Worm (Caenorhabditis elegans): ENCODE measurements around the gene cyp-35A1.

Gene cyp-35A1

ce11 chrV:7361673-7362072 lies at the start of gene cyp-35A1:
cyp-35A1 (minus strand) TSS chrV:7361773.
- TF ChIP-seq unc-62 (GFP tag; optimal IDR thresholded peaks at IDR 0.05) = no peak

- no peak for TF ChIP-seq unc-62 (GFP tag; optimal IDR thresholded peaks at IDR 0.05)
Measured at ce11 chrV:7409599-7409998, 48.0 kb upstream of the cyp-35A1 start, which contains the start of gene R13D7.2. R13D7.2 (plus strand) TSS chrV:7409899.

ce11 chrV:7408520-7408919 lies 46.9 kb upstream of the cyp-35A1 start, which contains the start of gene srt-6:
srt-6 (minus strand) TSS chrV:7408814.
- TF ChIP-seq unc-62 (GFP tag; optimal IDR thresholded peaks at IDR 0.05) = no peak

- TF ChIP-seq unc-62 (GFP tag; optimal IDR thresholded peaks at IDR 0.05) = no peak
Measured at ce11 chrV:7403501-7403900, 41.9 kb upstream of the cyp-35A1 start.

DNA sequence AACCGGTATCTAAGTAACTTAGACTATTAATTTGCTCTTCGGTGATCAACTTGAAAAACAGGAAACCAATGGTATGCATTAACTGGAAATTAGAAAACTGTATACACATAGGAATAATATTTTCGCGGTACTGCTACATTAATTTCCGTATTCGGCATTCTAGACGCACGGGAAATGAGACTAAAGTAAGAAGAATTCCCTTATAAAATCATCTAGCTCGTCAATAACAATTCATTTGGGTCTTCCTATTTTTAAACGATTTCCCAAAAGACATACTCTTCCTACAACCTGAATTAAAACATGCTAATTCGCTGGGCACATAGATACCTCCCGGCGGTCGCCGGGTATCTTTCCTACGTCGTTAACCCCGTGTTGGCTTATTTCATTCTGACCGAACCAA lies 40.8 kb upstream of the cyp-35A1 start, which contains the start of gene srj-13:
Gene srj-13 (plus strand): TSS at position 301 of the 400 bp plus-strand sequence.
- TF ChIP-seq unc-62 (GFP tag; optimal IDR thresholded peaks at IDR 0.05) = no peak

- TF ChIP-seq unc-62 (GFP tag; optimal IDR thresholded peaks at IDR 0.05) = no peak
Measured at ce11 chrV:7400588-7400987, 39.0 kb upstream of the cyp-35A1 start, which contains the start of gene srx-60. srx-60 (plus strand) TSS chrV:7400888.

- no peak for TF ChIP-seq unc-62 (GFP tag; optimal IDR thresholded peaks at IDR 0.05)
Measured at ce11 chrV:7400095-7400494, 38.5 kb upstream of the cyp-35A1 start, which contains the start of gene cnc-9. cnc-9 (minus strand) TSS chrV:7400195.

DNA sequence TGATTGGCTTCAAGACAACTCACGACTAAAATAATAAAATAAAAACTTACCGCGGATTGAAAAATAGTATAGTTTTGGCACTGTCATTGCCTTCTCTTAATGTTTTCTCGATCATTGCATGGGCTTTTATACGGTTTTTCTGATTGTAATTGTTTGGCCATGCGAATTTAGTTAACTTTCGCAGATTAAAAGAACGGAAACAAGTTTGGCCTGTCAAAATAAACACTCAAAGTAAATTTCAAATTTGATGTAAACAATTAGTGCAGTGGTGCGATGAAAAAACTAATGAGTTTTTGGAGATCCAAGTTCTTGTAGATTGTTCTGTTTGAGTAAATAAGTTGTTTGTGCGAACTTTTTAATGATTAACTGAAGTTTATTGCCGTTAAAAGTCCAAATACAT lies 37.6 kb upstream of the cyp-35A1 start, which contains the start of gene gst-41:
Gene gst-41 (minus strand): TSS at position 101 of the 400 bp plus-strand sequence.
- TF ChIP-seq unc-62 (GFP tag; optimal IDR thresholded peaks at IDR 0.05) = no peak

ce11 chrV:7395359-7395758 lies 33.8 kb upstream of the cyp-35A1 start, which contains the start of gene srx-9:
srx-9 (minus strand) TSS chrV:7395459.
- no peak for TF ChIP-seq unc-62 (GFP tag; optimal IDR thresholded peaks at IDR 0.05)

ce11 chrV:7391933-7392332 lies 30.4 kb upstream of the cyp-35A1 start, which contains the start of gene fbxa-105:
fbxa-105 (minus strand) TSS chrV:7392029.
- TF ChIP-seq unc-62 (GFP tag; optimal IDR thresholded peaks at IDR 0.05) = no peak

DNA sequence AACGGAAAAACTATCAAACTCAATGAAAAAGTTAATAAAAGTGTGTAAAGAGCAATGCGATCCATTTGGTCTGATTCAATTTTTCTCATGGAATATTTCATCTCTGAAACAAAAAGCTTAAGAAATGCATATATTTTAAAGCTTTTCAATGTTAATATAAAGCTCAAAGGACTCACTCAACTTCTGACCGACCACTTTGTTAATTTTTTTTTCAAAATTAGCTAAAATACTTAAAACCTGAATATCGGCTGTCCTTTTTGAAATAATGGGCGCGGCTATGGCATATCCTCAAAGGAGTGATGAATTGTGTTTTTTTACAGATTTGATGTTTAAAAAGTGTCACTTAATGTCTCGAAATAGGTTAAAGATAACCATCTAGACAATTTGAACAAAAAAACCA lies 28.2 kb upstream of the cyp-35A1 start, which contains the start of gene C02H6.1:
Gene C02H6.1 (minus strand): TSS at position 101 of the 400 bp plus-strand sequence.
- no peak for TF ChIP-seq unc-62 (GFP tag; optimal IDR thresholded peaks at IDR 0.05)

DNA sequence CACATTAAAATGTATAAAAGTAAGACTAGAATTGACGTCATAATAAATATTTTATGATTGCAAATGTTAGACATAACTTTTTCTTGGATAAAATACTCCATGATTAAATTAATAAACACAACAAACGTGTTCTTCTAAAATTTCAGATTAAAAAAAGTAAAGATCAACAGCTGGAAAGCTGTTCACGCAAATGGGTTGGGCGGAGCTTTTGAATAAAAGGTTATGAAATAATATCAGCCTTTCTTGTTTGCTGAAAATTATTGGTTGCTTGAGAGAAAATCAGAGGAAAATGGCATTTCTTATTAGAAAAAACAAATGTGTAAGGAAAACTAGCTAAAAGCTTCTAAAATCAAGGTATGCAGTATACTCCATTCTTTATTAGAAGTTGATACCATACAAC lies 26.2 kb upstream of the cyp-35A1 start, which contains the start of gene C02H6.3:
Gene C02H6.3 (minus strand): TSS at position 101 of the 400 bp plus-strand sequence.
- no peak for TF ChIP-seq unc-62 (GFP tag; optimal IDR thresholded peaks at IDR 0.05)

- no peak for TF ChIP-seq unc-62 (GFP tag; optimal IDR thresholded peaks at IDR 0.05)
Measured at ce11 chrV:7386052-7386573, 24.5 kb upstream of the cyp-35A1 start, which contains the start of gene srp-6. srp-6 (minus strand) TSS chrV:7386102.

DNA sequence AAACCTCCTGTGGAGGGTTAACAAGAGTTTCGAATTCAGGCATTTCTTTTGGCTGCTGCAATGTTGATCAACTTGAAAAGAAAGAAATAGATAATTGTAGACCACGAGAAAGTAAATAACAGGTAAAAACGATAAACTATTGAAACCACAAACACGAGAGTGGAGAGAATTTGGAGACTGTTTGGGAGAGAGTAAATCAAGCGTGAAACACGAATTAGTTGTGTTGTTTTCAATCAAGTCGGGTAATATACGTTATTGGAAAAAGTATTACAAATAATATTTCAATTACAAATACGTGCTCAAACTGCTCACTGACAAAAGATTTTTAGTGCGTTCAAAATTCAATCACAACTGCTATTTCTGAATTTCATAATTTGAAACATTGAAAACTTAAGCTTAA lies 19.4 kb upstream of the cyp-35A1 start, which contains the start of gene C03G6.17:
Gene C03G6.17 (minus strand): TSS at position 101 of the 400 bp plus-strand sequence.
- no peak for TF ChIP-seq unc-62 (GFP tag; optimal IDR thresholded peaks at IDR 0.05)

ce11 chrV:7379384-7379783 lies 17.8 kb upstream of the cyp-35A1 start, which contains the start of gene srsx-24:
srsx-24 (minus strand) TSS chrV:7379484.
- no peak for TF ChIP-seq unc-62 (GFP tag; optimal IDR thresholded peaks at IDR 0.05)

DNA sequence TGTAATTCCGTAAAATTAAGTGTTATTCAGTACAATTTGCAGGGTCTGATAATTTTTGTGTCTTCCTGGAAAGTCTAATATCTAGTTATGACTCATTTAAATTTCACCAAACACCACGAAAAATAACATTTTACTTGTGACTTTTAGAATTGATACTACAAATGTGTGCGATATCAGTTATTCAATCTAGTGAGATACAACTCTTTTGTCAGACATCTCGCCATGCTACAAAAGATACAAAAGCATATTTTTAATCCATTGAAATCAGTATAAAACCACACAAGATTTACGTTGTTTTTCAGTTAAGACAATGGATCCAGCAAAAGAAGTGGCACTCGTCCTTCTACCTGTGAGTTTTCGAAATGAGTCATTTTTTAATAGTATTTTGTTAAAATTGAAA lies 12.5 kb upstream of the cyp-35A1 start, which contains the start of gene srx-56:
Gene srx-56 (plus strand): TSS at position 301 of the 400 bp plus-strand sequence.
- no peak for TF ChIP-seq unc-62 (GFP tag; optimal IDR thresholded peaks at IDR 0.05)

ce11 chrV:7369578-7369977 lies 8.0 kb upstream of the cyp-35A1 start, which contains the start of gene srj-14:
srj-14 (plus strand) TSS chrV:7369708.
- TF ChIP-seq unc-62 (GFP tag; optimal IDR thresholded peaks at IDR 0.05) = no peak
